Worm (Caenorhabditis elegans) whole organism, L4 larva: ENCODE measurements around the gene aat-3.

Source experiments
- D1046.2 ChIP-seq: fragments of 200-800 bp; sonication (Bioruptor generic); IDR thresholded peaks from 2 replicates; pipeline ENCODE4 v1.3.6; 2022; ENCODE audit warnings: missing genetic modification characterization, missing compliant biosample characterization
- F37D6.2 ChIP-seq: sonication (generic microtip); optimal IDR thresholded peaks from 2 replicates; lab custom pipeline; 2016; ENCODE audit warnings: mild to moderate bottlenecking, missing genetic modification characterization, missing compliant biosample characterization
- F44E2.7 ChIP-seq: fragments of 200-800 bp; sonication (Bioruptor generic); IDR thresholded peaks from 2 replicates; pipeline ENCODE4 v2.1.2; 2022; ENCODE audit warnings: missing genetic modification characterization, missing compliant biosample characterization
- F49E8.2 ChIP-seq: sonication (generic microtip); optimal IDR thresholded peaks from 2 replicates; lab custom pipeline; 2016; ENCODE audit warnings: missing compliant biosample characterization, mild to moderate bottlenecking, missing genetic modification characterization, borderline replicate concordance
- T26A8.4 ChIP-seq: fragments of 200-800 bp; sonication (Bioruptor generic); IDR thresholded peaks from 2 replicates; pipeline ENCODE4 v1.3.6; 2022; ENCODE audit warnings: missing genetic modification characterization, missing compliant biosample characterization
- Y48G9A.11 ChIP-seq: fragments of 200-800 bp; sonication (Bioruptor generic); IDR thresholded peaks from 2 replicates; pipeline ENCODE4 v1.3.6; 2022; ENCODE audit warnings: missing genetic modification reagents, missing genetic modification characterization, missing compliant biosample characterization
- Y5F2A.4 ChIP-seq: fragments of 200-800 bp; sonication (Bioruptor generic); optimal IDR thresholded peaks from 2 replicates; lab custom pipeline; 2018; ENCODE audit warnings: mild to moderate bottlenecking, missing genetic modification characterization, missing compliant biosample characterization
- ZK337.2 ChIP-seq: fragments of 200-800 bp; sonication (Bioruptor generic); IDR thresholded peaks from 2 replicates; pipeline ENCODE4 v1.3.6; 2022; ENCODE audit warnings: missing genetic modification reagents, missing genetic modification characterization, missing compliant biosample characterization
- arid-1 ChIP-seq: fragments of 200-800 bp; sonication (Bioruptor generic); conservative IDR thresholded peaks from 2 replicates; pipeline ENCODE4 v1.3.6; 2022; ENCODE audit warnings: missing genetic modification reagents, missing genetic modification characterization, missing compliant biosample characterization
- ceh-44 ChIP-seq: fragments of 200-800 bp; sonication (Bioruptor generic); IDR thresholded peaks from 2 replicates; pipeline ENCODE4 v1.3.6; 2022; ENCODE audit warnings: missing genetic modification reagents, missing genetic modification characterization, missing compliant biosample characterization
- daf-16 ChIP-seq, 3 experiments: sonication (generic microtip); optimal IDR thresholded peaks; 2 replicates each; lab custom pipeline; 2016 to 2017; ENCODE audit warnings: missing genetic modification characterization in 3 of 3, missing genetic modification reagents in 3 of 3, mild to moderate bottlenecking in 2 of 3, missing compliant biosample characterization in 2 of 3, missing biosample characterization in 1 of 3, moderate library complexity in 1 of 3
- dmd-8 ChIP-seq: fragments of 200-800 bp; sonication (Bioruptor generic); IDR thresholded peaks from 2 replicates; pipeline ENCODE4 v1.3.6; 2022; ENCODE audit warnings: missing genetic modification characterization, missing compliant biosample characterization
- dmd-9 ChIP-seq: fragments of 200-800 bp; sonication (Bioruptor generic); IDR thresholded peaks from 2 replicates; pipeline ENCODE4 v1.3.6; 2022; ENCODE audit warnings: missing genetic modification reagents, missing genetic modification characterization, missing compliant biosample characterization
- egl-27 ChIP-seq: sonication (generic microtip); optimal IDR thresholded peaks from 3 replicates; lab custom pipeline; 2017; ENCODE audit warnings: missing biosample characterization, missing genetic modification reagents, missing genetic modification characterization
- egl-43 ChIP-seq: fragments of 200-800 bp; sonication (Bioruptor generic); IDR thresholded peaks from 2 replicates; pipeline ENCODE4 v1.3.6; 2022; ENCODE audit warnings: missing genetic modification reagents, missing genetic modification characterization, missing compliant biosample characterization
- gei-8 ChIP-seq: fragments of 200-800 bp; sonication (Bioruptor generic); optimal IDR thresholded peaks from 2 replicates; lab custom pipeline; 2018; ENCODE audit warnings: mild to moderate bottlenecking, missing genetic modification characterization, missing compliant biosample characterization
- hif-1 ChIP-seq, 2 experiments: sonication (generic microtip); optimal IDR thresholded peaks; 2 replicates each; lab custom pipeline; 2016 to 2017; ENCODE audit warnings: missing compliant biosample characterization in 2 of 2, missing genetic modification characterization in 2 of 2, missing genetic modification reagents in 2 of 2, missing genotype in 2 of 2, mild to moderate bottlenecking in 1 of 2
- hlh-11 ChIP-seq: fragments of 200-800 bp; sonication (Bioruptor generic); optimal IDR thresholded peaks from 2 replicates; lab custom pipeline; 2018; ENCODE audit warnings: mild to moderate bottlenecking, missing genetic modification characterization, missing compliant biosample characterization
- lim-7 ChIP-seq: fragments of 200-800 bp; sonication (Bioruptor generic); IDR thresholded peaks from 2 replicates; pipeline ENCODE4 v1.3.6; 2022; ENCODE audit warnings: missing genetic modification characterization, missing compliant biosample characterization
- lin-38 ChIP-seq: fragments of 200-800 bp; sonication (Bioruptor generic); IDR thresholded peaks from 2 replicates; pipeline ENCODE4 v1.3.6; 2022; ENCODE audit warnings: missing genetic modification reagents, missing genetic modification characterization, missing compliant biosample characterization
- madf-5 ChIP-seq, 2 experiments: fragments of 200-800 bp; sonication (Bioruptor generic); IDR thresholded peaks; 2 replicates each; pipeline ENCODE4 v1.3.6; 2022; ENCODE audit warnings: missing compliant biosample characterization in 2 of 2, missing genetic modification characterization in 2 of 2
- mxl-2 ChIP-seq: fragments of 200-800 bp; sonication (Bioruptor generic); conservative IDR thresholded peaks from 2 replicates; pipeline ENCODE4 v1.3.6; 2022; ENCODE audit warnings: missing genetic modification reagents, missing genetic modification characterization, missing compliant biosample characterization
- nhr-10 ChIP-seq: fragments of 150-350 bp; optimal IDR thresholded peaks from 2 replicates; lab custom pipeline; 2014; ENCODE audit warnings: missing biosample characterization, missing genetic modification characterization
- nhr-11 ChIP-seq: fragments of 150-350 bp; optimal IDR thresholded peaks from 2 replicates; lab custom pipeline; 2014; ENCODE audit warnings: missing biosample characterization, missing genetic modification characterization
- nhr-111 ChIP-seq: fragments of 200-800 bp; sonication (Bioruptor generic); optimal IDR thresholded peaks from 2 replicates; lab custom pipeline; 2018; ENCODE audit warnings: mild to moderate bottlenecking, missing genetic modification characterization, missing compliant biosample characterization
- nhr-28 ChIP-seq: fragments of 150-350 bp; optimal IDR thresholded peaks from 2 replicates; lab custom pipeline; 2014; ENCODE audit warnings: missing biosample characterization, missing genetic modification characterization
- nhr-6 ChIP-seq: fragments of 150-350 bp; optimal IDR thresholded peaks from 2 replicates; lab custom pipeline; 2014; ENCODE audit warnings: missing biosample characterization, missing genetic modification characterization
- pha-4 ChIP-seq, 2 experiments: fragments of 150-350 bp in 1 of 2; fragments of 200-800 bp in 1 of 2; sonication (Bioruptor generic) in 1 of 2; IDR thresholded peaks in 1 of 2; optimal IDR thresholded peaks in 1 of 2; 2 replicates each; pipeline versions ENCODE4 v1.3.6 to Lab custom; 2014 to 2022; ENCODE audit warnings: missing genetic modification characterization in 2 of 2, missing genetic modification reagents in 2 of 2, missing biosample characterization in 1 of 2, missing compliant biosample characterization in 1 of 2
- rbr-2 ChIP-seq: sonication (generic microtip); optimal IDR thresholded peaks from 2 replicates; lab custom pipeline; 2016; ENCODE audit warnings: missing genotype, missing genetic modification characterization, missing compliant biosample characterization
- saeg-2 ChIP-seq: fragments of 200-800 bp; sonication (Bioruptor generic); IDR thresholded peaks from 2 replicates; pipeline ENCODE4 v1.3.6; 2022; ENCODE audit warnings: missing genetic modification reagents, missing genetic modification characterization, missing compliant biosample characterization
- set-16 ChIP-seq: fragments of 200-800 bp; sonication (Bioruptor generic); IDR thresholded peaks from 2 replicates; pipeline ENCODE4 v1.3.6; 2022; ENCODE audit warnings: missing genetic modification reagents, missing genetic modification characterization, missing compliant biosample characterization
- spr-1 ChIP-seq: sonication (generic microtip); optimal IDR thresholded peaks from 2 replicates; lab custom pipeline; 2016; ENCODE audit warnings: mild to moderate bottlenecking, missing genetic modification characterization, missing compliant biosample characterization
- spr-3 ChIP-seq: fragments of 200-800 bp; sonication (Bioruptor generic); optimal IDR thresholded peaks from 2 replicates; lab custom pipeline; 2018; ENCODE audit warnings: mild to moderate bottlenecking, missing genetic modification characterization, missing compliant biosample characterization
- unc-62 ChIP-seq, 3 experiments: fragments of 150-350 bp in 1 of 3; sonication (generic microtip); optimal IDR thresholded peaks in 2 of 3; peaks in 1 of 3; 1 replicate in 1 of 3; 2 replicates in 2 of 3; lab custom pipeline; 2014 to 2017; ENCODE audit warnings: missing biosample characterization in 3 of 3, missing genetic modification characterization in 3 of 3, missing genetic modification reagents in 3 of 3, missing genotype in 1 of 3
- zag-1 ChIP-seq: fragments of 150-350 bp; optimal IDR thresholded peaks from 2 replicates; lab custom pipeline; 2014; ENCODE audit warnings: missing biosample characterization, missing genetic modification characterization
- zfp-2 ChIP-seq: sonication (generic microtip); optimal IDR thresholded peaks from 2 replicates; lab custom pipeline; 2016; ENCODE audit warnings: mild to moderate bottlenecking, missing genetic modification characterization, missing compliant biosample characterization
- zfp-3 ChIP-seq: fragments of 200-800 bp; sonication (Bioruptor generic); conservative IDR thresholded peaks from 2 replicates; pipeline ENCODE4 v1.3.6; 2022; ENCODE audit warnings: missing genetic modification reagents, missing genetic modification characterization, missing compliant biosample characterization
- ztf-7 ChIP-seq: fragments of 150-350 bp; optimal IDR thresholded peaks from 2 replicates; lab custom pipeline; 2014; ENCODE audit warnings: missing biosample characterization, missing genetic modification characterization

The aat-3 gene

ce11 chrX:2527877-2528276 lies 24.2 kb upstream of the aat-3 start (continued):
- no peak for TF ChIP-seq nhr-11 (tag; lab: Kevin White, UChicago)
- TF ChIP-seq lim-7 (GFP tag; lab: Robert Waterston, UW), result peak; percentile 82
- TF ChIP-seq ceh-44 (GFP tag; lab: Robert Waterston, UW), result peak; percentile 57
- peak; percentile 34 for TF ChIP-seq spr-1 (tag; lab: Kevin White, UChicago)
- peak; percentile 33 for TF ChIP-seq F49E8.2 (tag; lab: Kevin White, UChicago)
- TF ChIP-seq madf-5 (GFP tag; IDR thresholded peaks at IDR 0.05; lab: Robert Waterston, UW), result 0 out of 4 replicates have a peak, but pooled peaks of 1 of the 2 experiments have one; percentile 62
- TF ChIP-seq arid-1 (GFP tag; lab: Robert Waterston, UW), result peak; percentile 67
- TF ChIP-seq nhr-111 (GFP tag; lab: Kevin White, UChicago), result peak; percentile 23
- peak; percentile 63; the same call in 1 of the 2 replicates for TF ChIP-seq zfp-3 (GFP tag; lab: Robert Waterston, UW)
- peak; percentile 2 for TF ChIP-seq zfp-2 (tag; lab: Kevin White, UChicago)
- TF ChIP-seq spr-3 (GFP tag; lab: Kevin White, UChicago), result peak; percentile 34
- 0 out of 2 replicates have a peak, but pooled peaks have one; percentile 53 for TF ChIP-seq saeg-2 (GFP tag; lab: Robert Waterston, UW)
- no peak for TF ChIP-seq ztf-7 (tag; lab: Kevin White, UChicago)
- peak in 1 of 2 experiments; percentile 80 for TF ChIP-seq unc-62 (GFP tag; optimal IDR thresholded peaks at IDR 0.05 in 1 of 2; lab: Kevin White, UChicago)
- TF ChIP-seq unc-62 (tag; optimal IDR thresholded peaks at IDR 0.05; lab: Kevin White, UChicago), result no peak
- TF ChIP-seq gei-8, result peak; percentile 27
- TF ChIP-seq Y5F2A.4 (GFP tag; lab: Kevin White, UChicago), result peak; percentile 34
- TF ChIP-seq daf-16 (GFP tag; optimal IDR thresholded peaks at IDR 0.05; lab: Kevin White, UChicago), result peak in 1 of 2 experiments; percentile 75
- TF ChIP-seq daf-16 (tag; optimal IDR thresholded peaks at IDR 0.05; lab: Kevin White, UChicago), result peak; percentile 66
- peak; percentile 28 for TF ChIP-seq Y48G9A.11
- no peak for TF ChIP-seq nhr-28 (tag; lab: Kevin White, UChicago)
- TF ChIP-seq egl-43 (GFP tag; lab: Robert Waterston, UW), result peak; percentile 87
- no peak for TF ChIP-seq mxl-2 (GFP tag; lab: Robert Waterston, UW)
- peak; percentile 39 for TF ChIP-seq rbr-2 (tag; lab: Kevin White, UChicago)
- no peak for TF ChIP-seq zag-1 (tag; lab: Kevin White, UChicago)
- peak; percentile 79 for TF ChIP-seq dmd-9 (GFP tag; lab: Robert Waterston, UW)
- TF ChIP-seq hif-1 (tag; optimal IDR thresholded peaks at IDR 0.05; lab: Kevin White, UChicago), result no peak
- no peak for TF ChIP-seq egl-27 (tag; lab: Kevin White, UChicago)
- TF ChIP-seq pha-4 (GFP tag; IDR thresholded peaks at IDR 0.05; lab: Robert Waterston, UW), result peak; percentile 80
- TF ChIP-seq pha-4 (tag; optimal IDR thresholded peaks at IDR 0.05; lab: Kevin White, UChicago), result no peak
- TF ChIP-seq set-16 (GFP tag; lab: Robert Waterston, UW), result peak; percentile 54; the same call in 1 of the 2 replicates
- peak; percentile 37 for TF ChIP-seq F37D6.2
- TF ChIP-seq hlh-11 (tag; lab: Kevin White, UChicago), result peak; percentile 38
- TF ChIP-seq T26A8.4 (GFP tag; lab: Robert Waterston, UW), result peak; percentile 61
- 0 out of 2 replicates have a peak, but pooled peaks have one; percentile 51 for TF ChIP-seq F44E2.7 (GFP tag; lab: Robert Waterston, UW)
- TF ChIP-seq nhr-10, result no peak
- TF ChIP-seq dmd-8 (GFP tag; lab: Robert Waterston, UW), result peak; percentile 64; the same call in 1 of the 2 replicates
- 0 out of 2 replicates have a peak, but pooled peaks have one; percentile 63 for TF ChIP-seq D1046.2 (GFP tag; lab: Robert Waterston, UW)
- TF ChIP-seq lin-38 (GFP tag; lab: Robert Waterston, UW), result peak; percentile 62
- TF ChIP-seq ZK337.2 (GFP tag; lab: Robert Waterston, UW), result 0 out of 2 replicates have a peak, but pooled peaks have one; percentile 52
- no peak for TF ChIP-seq nhr-6 (tag; lab: Kevin White, UChicago)
- TF ChIP-seq, all 104 proteins: peak for 51
